Worm (Caenorhabditis elegans) whole organism, young adult: ENCODE measurements around the gene sre-29.
"Not testable (repeated sequence)": the region's sequence is repeated elsewhere in the genome, so short reads cannot be mapped to it uniquely, and the experiment has no call there.

ENCODE experiments used
- F22D6.2 ChIP-seq: sonication (generic microtip); optimal IDR thresholded peaks from 2 replicates; lab custom pipeline; 2016; ENCODE audit warnings: mild to moderate bottlenecking, missing genetic modification characterization, missing compliant biosample characterization
- F49E8.2 ChIP-seq: sonication (generic microtip); optimal IDR thresholded peaks from 3 replicates; lab custom pipeline; 2017; ENCODE audit warnings: missing genetic modification characterization, mild to moderate bottlenecking, missing compliant biosample characterization, antibody characterized with exemption, moderate library complexity; ENCODE audit not compliant: insufficient read depth
- F57C9.4 ChIP-seq: sonication (generic microtip); optimal IDR thresholded peaks from 2 replicates; lab custom pipeline; 2017; ENCODE audit warnings: mild to moderate bottlenecking, missing genetic modification characterization, missing compliant biosample characterization
- Y53F4B.3 ChIP-seq: fragments of 200-800 bp; sonication (Bioruptor generic); IDR thresholded peaks from 2 replicates; pipeline ENCODE4 v1.3.6; 2022; ENCODE audit warnings: missing genetic modification reagents, missing genetic modification characterization, missing compliant biosample characterization
- Y56A3A.18 ChIP-seq: fragments of 200-800 bp; sonication (Bioruptor generic); IDR thresholded peaks from 2 replicates; pipeline ENCODE4 v1.3.6; 2022; ENCODE audit warnings: missing genetic modification reagents, missing genetic modification characterization, missing compliant biosample characterization
- Y79H2A.3 ChIP-seq: fragments of 200-800 bp; sonication (Bioruptor generic); conservative IDR thresholded peaks from 2 replicates; pipeline ENCODE4 v1.3.6; 2022; ENCODE audit warnings: missing genetic modification reagents, missing genetic modification characterization, missing compliant biosample characterization
- aptf-3 ChIP-seq: fragments of 200-800 bp; sonication (Bioruptor generic); IDR thresholded peaks from 2 replicates; pipeline ENCODE4 v1.3.6; 2022; ENCODE audit warnings: missing genetic modification characterization, missing compliant biosample characterization
- attf-5 ChIP-seq: fragments of 200-800 bp; sonication (Bioruptor generic); optimal IDR thresholded peaks from 2 replicates; lab custom pipeline; 2018; ENCODE audit warnings: mild to moderate bottlenecking, missing genetic modification characterization, missing compliant biosample characterization
- attf-6 ChIP-seq: fragments of 200-800 bp; sonication (Bioruptor generic); IDR thresholded peaks from 2 replicates; pipeline ENCODE4 v1.3.6; 2022; ENCODE audit warnings: missing genetic modification reagents, missing genetic modification characterization, missing compliant biosample characterization
- bed-1 ChIP-seq: fragments of 200-800 bp; sonication (Bioruptor generic); IDR thresholded peaks from 2 replicates; pipeline ENCODE4 v1.3.6; 2022; ENCODE audit warnings: missing genetic modification reagents, missing genetic modification characterization, missing compliant biosample characterization
- ceh-100 ChIP-seq: fragments of 200-800 bp; sonication (Bioruptor generic); IDR thresholded peaks from 2 replicates; pipeline ENCODE4 v1.3.6; 2022; ENCODE audit warnings: missing genetic modification reagents, missing genetic modification characterization, missing compliant biosample characterization
- ceh-27 ChIP-seq: fragments of 200-800 bp; sonication (Bioruptor generic); optimal IDR thresholded peaks from 2 replicates; lab custom pipeline; 2018; ENCODE audit warnings: mild to moderate bottlenecking, missing genetic modification characterization, moderate library complexity, missing compliant biosample characterization
- ceh-40 ChIP-seq: fragments of 200-800 bp; sonication (Bioruptor generic); IDR thresholded peaks from 2 replicates; pipeline ENCODE4 v1.3.6; 2022; ENCODE audit warnings: missing genetic modification characterization, missing compliant biosample characterization
- ceh-58 ChIP-seq: fragments of 200-800 bp; sonication (Bioruptor generic); IDR thresholded peaks from 2 replicates; pipeline ENCODE4 v1.3.6; 2022; ENCODE audit warnings: missing genetic modification characterization, missing compliant biosample characterization
- ceh-91 ChIP-seq: fragments of 200-800 bp; sonication (Bioruptor generic); IDR thresholded peaks from 2 replicates; pipeline ENCODE4 v1.3.6; 2022; ENCODE audit warnings: missing genetic modification reagents, missing genetic modification characterization, missing compliant biosample characterization
- dox-1 ChIP-seq: fragments of 200-800 bp; sonication (Bioruptor generic); IDR thresholded peaks from 2 replicates; pipeline ENCODE4 v1.3.6; 2022; ENCODE audit warnings: missing genetic modification reagents, missing genetic modification characterization, missing compliant biosample characterization
- hlh-26 ChIP-seq: fragments of 200-800 bp; sonication (Bioruptor generic); conservative IDR thresholded peaks from 2 replicates; pipeline ENCODE4 v1.3.6; 2022; ENCODE audit warnings: missing genetic modification reagents, missing genetic modification characterization, missing compliant biosample characterization
- hmg-20 ChIP-seq: fragments of 200-800 bp; sonication (Bioruptor generic); IDR thresholded peaks from 2 replicates; pipeline ENCODE4 v1.3.6; 2022; ENCODE audit warnings: missing genetic modification reagents, missing genetic modification characterization, missing compliant biosample characterization
- madf-10 ChIP-seq: sonication (generic microtip); optimal IDR thresholded peaks from 2 replicates; lab custom pipeline; 2016; ENCODE audit warnings: mild to moderate bottlenecking, missing genetic modification characterization, missing compliant biosample characterization
- madf-3 ChIP-seq: fragments of 200-800 bp; sonication (Bioruptor generic); IDR thresholded peaks from 2 replicates; pipeline ENCODE4 v1.3.6; 2022; ENCODE audit warnings: missing genetic modification reagents, missing genetic modification characterization, missing compliant biosample characterization
- mel-28 ChIP-seq: sonication (generic microtip); optimal IDR thresholded peaks from 2 replicates; lab custom pipeline; 2016; ENCODE audit warnings: borderline replicate concordance, mild to moderate bottlenecking, missing genetic modification characterization, missing compliant biosample characterization
- nhr-179 ChIP-seq: sonication (generic microtip); optimal IDR thresholded peaks from 2 replicates; lab custom pipeline; 2016; ENCODE audit warnings: mild to moderate bottlenecking, missing genetic modification characterization, missing compliant biosample characterization
- nhr-27 ChIP-seq: fragments of 200-800 bp; sonication (Bioruptor generic); optimal IDR thresholded peaks from 2 replicates; lab custom pipeline; 2018; ENCODE audit warnings: mild to moderate bottlenecking, missing genetic modification characterization, moderate library complexity, missing compliant biosample characterization
- nhr-80 ChIP-seq: sonication (generic microtip); optimal IDR thresholded peaks from 2 replicates; lab custom pipeline; 2016; ENCODE audit warnings: missing genetic modification characterization, missing compliant biosample characterization
- pha-4 ChIP-seq: fragments of 150-350 bp; sonication (generic microtip); optimal IDR thresholded peaks from 2 replicates; lab custom pipeline; 2014; ENCODE audit warnings: missing biosample characterization, missing genetic modification reagents, missing genetic modification characterization
- rec-8 ChIP-seq, 2 experiments: sonication (generic microtip); optimal IDR thresholded peaks; 2 replicates each; lab custom pipeline; 2016; ENCODE audit warnings: mild to moderate bottlenecking in 2 of 2, missing genetic modification characterization in 2 of 2, missing genetic modification reagents in 2 of 2, missing genotype in 2 of 2, missing biosample characterization in 1 of 2, missing compliant biosample characterization in 1 of 2, moderate library complexity in 1 of 2
- rpc-1 ChIP-seq, 2 experiments: fragments of 150-350 bp in 1 of 2; sonication (generic microtip) in 1 of 2; optimal IDR thresholded peaks; 2 replicates each; lab custom pipeline; 2014 to 2018; ENCODE audit warnings: missing biosample characterization in 1 of 2, missing genetic modification characterization in 1 of 2, missing genetic modification reagents in 1 of 2, missing genotype in 1 of 2
- snpc-3.4 ChIP-seq: sonication (generic microtip); optimal IDR thresholded peaks from 2 replicates; lab custom pipeline; 2017; ENCODE audit warnings: missing genetic modification characterization, mild to moderate bottlenecking, missing compliant biosample characterization, antibody characterized with exemption, moderate library complexity, missing genotype, missing genetic modification reagents
- somi-1 ChIP-seq: fragments of 200-800 bp; sonication (Bioruptor generic); optimal IDR thresholded peaks from 2 replicates; lab custom pipeline; 2018; ENCODE audit warnings: mild to moderate bottlenecking, missing genetic modification characterization, missing compliant biosample characterization
- sptf-2 ChIP-seq: fragments of 200-800 bp; sonication (Bioruptor generic); optimal IDR thresholded peaks from 2 replicates; lab custom pipeline; 2018; ENCODE audit warnings: mild to moderate bottlenecking, missing genetic modification characterization, missing compliant biosample characterization
- ztf-18 ChIP-seq: sonication (generic microtip); optimal IDR thresholded peaks from 2 replicates; lab custom pipeline; 2016; ENCODE audit warnings: missing genotype, mild to moderate bottlenecking, missing genetic modification characterization, missing compliant biosample characterization
- ztf-26 ChIP-seq: sonication (generic microtip); optimal IDR thresholded peaks from 2 replicates; lab custom pipeline; 2017; ENCODE audit warnings: missing genetic modification characterization, missing compliant biosample characterization
- ztf-28 ChIP-seq: fragments of 200-800 bp; sonication (Bioruptor generic); IDR thresholded peaks from 2 replicates; pipeline ENCODE4 v1.3.6; 2022; ENCODE audit warnings: missing genetic modification reagents, missing genetic modification characterization, missing compliant biosample characterization
- ztf-6 ChIP-seq: fragments of 200-800 bp; sonication (Bioruptor generic); IDR thresholded peaks from 2 replicates; pipeline ENCODE4 v1.3.6; 2022; ENCODE audit warnings: missing genetic modification reagents, missing genetic modification characterization, missing compliant biosample characterization

The sre-29 gene

DNA sequence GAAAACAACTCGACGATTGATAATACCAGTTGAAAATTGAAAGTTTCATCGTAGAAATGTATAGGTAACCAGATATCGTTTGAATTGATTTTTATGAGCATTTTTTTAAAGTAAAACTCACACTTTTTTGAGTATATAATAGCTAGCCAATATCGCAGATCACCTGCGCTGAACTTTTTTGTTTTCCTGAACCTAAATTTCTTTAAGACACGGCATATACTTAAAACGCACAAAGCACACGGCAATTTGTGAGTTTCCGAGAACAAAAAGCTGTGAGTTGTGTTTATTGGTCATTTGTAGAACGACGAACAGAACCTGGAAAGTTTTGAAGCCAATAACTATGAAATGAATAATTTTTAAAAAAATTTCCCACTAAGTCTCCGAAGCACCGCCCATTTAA lies at the start of gene sre-29:
Gene sre-29, minus strand, starts transcription at position 101 of the 400 bp plus-strand sequence.
- TF ChIP-seq attf-5 (no peak), attf-6 (GFP tag; lab: Robert Waterston, UW) (no peak), somi-1 (GFP tag; lab: Kevin White, UChicago) (no peak), pha-4 (tag; lab: Kevin White, UChicago) (no peak), ztf-26 (tag; lab: Kevin White, UChicago) (no peak), F22D6.2 (no peak), ceh-27 (GFP tag; lab: Kevin White, UChicago) (no peak)

DNA sequence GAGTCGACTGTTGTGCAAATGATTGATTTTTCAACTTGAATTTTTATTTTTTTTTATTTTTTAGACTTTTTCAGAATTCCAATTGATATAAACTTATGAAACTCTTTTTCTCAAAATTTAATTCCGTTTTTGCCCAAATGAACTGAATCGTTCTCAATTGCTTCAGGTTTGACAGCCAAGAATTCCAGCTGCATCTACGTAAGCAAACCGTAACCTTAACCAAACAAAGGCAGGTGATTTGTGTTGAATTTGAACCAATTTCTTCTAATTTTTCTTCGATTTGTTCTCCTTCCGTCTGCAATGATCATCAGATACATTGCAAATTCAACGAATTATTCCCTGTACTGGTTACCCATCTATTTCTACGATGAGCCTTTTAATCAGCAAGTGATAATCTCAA lies 48.2 kb upstream of the sre-29 start, which contains the start of gene sre-34:
Gene sre-34, plus strand, starts transcription at position 301 of the 400 bp plus-strand sequence.
- TF ChIP-seq madf-10 (tag; lab: Kevin White, UChicago): no peak
- no peak for TF ChIP-seq ceh-91 (GFP tag; lab: Robert Waterston, UW)
- TF ChIP-seq ztf-18: no peak
- TF ChIP-seq nhr-27 (tag; lab: Kevin White, UChicago): no peak
- no peak for TF ChIP-seq ceh-40 (GFP tag; lab: Robert Waterston, UW)
- no peak for TF ChIP-seq hlh-26 (GFP tag; lab: Robert Waterston, UW)
- TF ChIP-seq rpc-1 (optimal IDR thresholded peaks at IDR 0.05; lab: Kevin White, UChicago): no peak
- no peak for TF ChIP-seq rpc-1 (tag; optimal IDR thresholded peaks at IDR 0.05; lab: Kevin White, UChicago)
- TF ChIP-seq ztf-6: no peak
- TF ChIP-seq bed-1 (GFP tag; lab: Robert Waterston, UW): no peak
- TF ChIP-seq mel-28: no peak
- no peak for TF ChIP-seq F57C9.4 (tag; lab: Kevin White, UChicago)

DNA sequence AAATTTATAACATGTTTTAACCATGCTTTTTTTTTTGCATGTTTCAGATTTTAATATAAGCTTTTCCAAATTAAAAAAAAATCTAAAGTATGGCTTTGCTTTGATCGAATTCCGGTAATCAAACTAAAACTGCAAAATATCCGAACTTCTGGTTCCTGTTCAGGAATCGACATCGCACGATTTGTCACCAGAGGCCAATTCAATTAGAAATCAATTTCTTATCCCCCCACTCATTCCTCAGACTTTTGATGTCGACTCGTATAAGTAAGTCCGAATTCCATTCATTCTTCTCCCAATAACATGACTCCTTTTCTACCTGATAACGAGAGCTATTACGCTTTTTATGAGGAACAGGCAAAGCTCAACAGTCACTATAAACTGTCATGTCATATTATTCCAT lies 46.5 kb upstream of the sre-29 start, which contains the start of gene srh-27:
Gene srh-27, plus strand, starts transcription at position 301 of the 400 bp plus-strand sequence.
- TF ChIP-seq ceh-58 (GFP tag; lab: Robert Waterston, UW): no peak

DNA sequence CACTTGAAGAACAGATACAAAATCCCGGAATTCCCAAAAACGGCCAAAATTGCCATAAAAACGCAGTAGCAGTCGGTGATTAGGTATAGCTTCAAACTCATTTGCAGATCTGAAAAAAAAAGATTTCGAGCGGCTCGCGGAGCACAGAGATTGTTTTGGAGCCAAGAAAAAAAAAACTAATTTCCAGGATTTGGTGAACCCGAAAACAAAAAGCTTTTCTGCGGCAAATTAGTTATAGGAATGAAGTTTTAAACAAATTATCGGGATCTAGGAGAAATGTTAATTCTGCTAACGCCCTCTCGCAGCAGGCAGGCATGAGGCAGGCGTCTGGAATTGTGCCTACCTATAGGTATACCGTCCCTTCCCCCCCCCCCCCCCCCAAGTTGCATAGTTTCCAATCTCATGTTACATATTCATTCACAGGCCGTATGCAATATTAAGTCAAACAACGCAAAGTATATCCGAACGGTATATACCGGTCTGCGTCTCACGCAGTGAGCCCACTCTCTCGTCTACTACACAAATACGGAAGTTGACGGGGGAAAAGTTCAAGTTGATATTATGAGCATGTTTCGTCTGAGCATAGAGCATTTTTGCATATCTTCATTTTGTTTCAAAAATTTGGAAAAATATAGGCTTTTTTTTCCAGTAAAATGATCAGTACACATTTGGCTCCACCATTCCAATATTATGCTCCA lies 43.1 kb upstream of the sre-29 start, which contains the start of the genes W05H5.1 and pitr-6:
Gene W05H5.1, minus strand, starts transcription at position 101 of the 698 bp plus-strand sequence.
Gene pitr-6, plus strand, starts transcription at position 648 of the 698 bp plus-strand sequence.
- TF ChIP-seq F49E8.2 (tag; lab: Kevin White, UChicago) (no peak), ztf-28 (GFP tag; lab: Robert Waterston, UW) (0 out of 2 replicates have a peak, but pooled peaks have one; percentile 15)
- TF ChIP-seq, all 124 proteins: peak for 1

DNA sequence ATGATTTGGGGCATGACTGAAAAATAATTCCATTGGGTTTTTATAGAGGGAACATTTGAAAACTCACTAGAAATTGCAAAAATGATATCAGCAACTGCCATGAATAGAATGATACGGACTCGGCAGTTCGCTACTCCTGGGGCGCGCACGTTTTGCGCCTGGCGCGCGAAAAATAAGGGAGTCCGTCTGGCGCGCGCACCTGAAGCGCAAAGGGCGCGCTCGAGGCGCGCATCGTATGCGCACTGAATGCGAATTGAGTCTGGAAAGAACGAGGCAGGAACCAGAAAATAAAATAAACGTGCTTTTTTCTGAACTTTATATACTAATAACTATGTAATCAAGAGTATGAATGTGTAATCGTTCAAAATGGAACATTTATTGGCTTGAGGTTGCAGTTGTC lies 39.5 kb upstream of the sre-29 start, which contains the start of gene Y57A10C.10:
Gene Y57A10C.10, minus strand, starts transcription at position 101 of the 400 bp plus-strand sequence.
- TF ChIP-seq Y53F4B.3, ceh-100, snpc-3.4: not testable (repeated sequence)

DNA sequence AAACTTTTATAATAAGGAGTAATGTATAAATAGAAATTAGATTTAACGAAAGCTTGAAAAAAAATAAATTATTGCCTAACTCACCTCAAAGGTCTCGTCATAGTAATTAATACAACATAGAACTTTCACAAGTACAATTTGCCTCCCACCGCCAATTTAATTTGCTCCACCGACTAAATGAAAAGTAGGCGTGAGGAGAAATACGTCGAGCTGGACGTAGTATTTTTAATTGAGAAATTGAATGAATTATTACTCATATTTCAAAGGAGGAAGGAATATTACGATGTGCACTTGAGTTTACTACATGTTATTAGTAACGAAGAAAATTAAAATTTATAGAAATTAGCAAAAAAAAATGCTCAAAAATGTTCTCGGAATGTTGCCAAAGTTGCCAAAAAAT lies 36.8 kb upstream of the sre-29 start, which contains the start of gene Y57A10C.9:
Gene Y57A10C.9, minus strand, starts transcription at position 101 of the 400 bp plus-strand sequence.
- TF ChIP-seq rec-8 (tag; optimal IDR thresholded peaks at IDR 0.05; lab: Kevin White, UChicago) (no peak), madf-3 (GFP tag; lab: Robert Waterston, UW) (no peak), nhr-179 (tag; lab: Kevin White, UChicago) (no peak), somi-1 (GFP tag; lab: Kevin White, UChicago) (no peak), Y56A3A.18 (GFP tag; lab: Robert Waterston, UW) (no peak), Y79H2A.3 (GFP tag; lab: Robert Waterston, UW) (no peak), sptf-2 (GFP tag; lab: Kevin White, UChicago) (no peak), F22D6.2 (no peak), aptf-3 (GFP tag; lab: Robert Waterston, UW) (no peak), dox-1 (no peak), hmg-20 (GFP tag; lab: Robert Waterston, UW) (no peak), nhr-80 (tag; lab: Kevin White, UChicago) (no peak)
- TF ChIP-seq, all 124 proteins: peak for 0
